Fruit fly (Drosophila melanogaster): ENCODE results near the gene Sfp65A.

- TF ChIP-seq N (GFP tag; optimal IDR thresholded peaks at IDR 0.05) (no peak), OdsH (GFP tag; optimal IDR thresholded peaks at IDR 0.05) (peak; percentile 13)
Observed at dm6 chr3L:6302500-6302899, 47.6 kb upstream of the Sfp65A start.

All from whole organism, wandering third instar larva.